Worm (Caenorhabditis elegans) whole organism, L1 larva: ENCODE data around the gene hsp-60.

Source experiments
- C34B4.2 ChIP-seq: sonication (generic microtip); optimal IDR thresholded peaks from 2 replicates; lab custom pipeline; 2017; ENCODE audit warnings: mild to moderate bottlenecking, missing genetic modification characterization, missing compliant biosample characterization
- F16B12.6 ChIP-seq: fragments of 150-350 bp; optimal IDR thresholded peaks from 2 replicates; lab custom pipeline; 2014; ENCODE audit warnings: missing biosample characterization, missing genetic modification characterization
- alr-1 ChIP-seq: fragments of 200-800 bp; sonication (Bioruptor generic); optimal IDR thresholded peaks from 2 replicates; lab custom pipeline; 2018; ENCODE audit warnings: borderline replicate concordance, mild to moderate bottlenecking, missing genetic modification characterization, missing compliant biosample characterization
- ama-1 ChIP-seq: fragments of 150-350 bp; optimal IDR thresholded peaks from 2 replicates; lab custom pipeline; 2014
- ceh-82 ChIP-seq, 3 experiments: fragments of 150-350 bp in 1 of 3; sonication (generic microtip) in 2 of 3; optimal IDR thresholded peaks; 2 replicates each; lab custom pipeline; 2014 to 2017; ENCODE audit warnings: missing biosample characterization in 3 of 3, missing genetic modification characterization in 3 of 3
- efl-1 ChIP-seq, 4 experiments: fragments of 150-350 bp; optimal IDR thresholded peaks in 3 of 4; peaks in 1 of 4; 1 replicate in 1 of 4; 2 replicates in 3 of 4; lab custom pipeline; 2014; ENCODE audit warnings: missing biosample characterization in 2 of 4, missing genetic modification characterization in 2 of 4, missing genetic modification reagents in 2 of 4
- efl-3 ChIP-seq: fragments of 200-800 bp; sonication (Bioruptor generic); optimal IDR thresholded peaks from 2 replicates; lab custom pipeline; 2018; ENCODE audit warnings: mild to moderate bottlenecking, missing genetic modification characterization, missing compliant biosample characterization
- egl-13 ChIP-seq: sonication (generic microtip); optimal IDR thresholded peaks from 2 replicates; lab custom pipeline; 2016; ENCODE audit warnings: missing genotype, missing genetic modification reagents, missing genetic modification characterization, missing compliant biosample characterization
- elt-2 ChIP-seq: sonication (generic microtip); optimal IDR thresholded peaks from 2 replicates; lab custom pipeline; 2016; ENCODE audit warnings: missing genetic modification characterization, mild to moderate bottlenecking, inconsistent platforms, missing compliant biosample characterization, missing genetic modification reagents
- ets-5 ChIP-seq: fragments of 200-800 bp; sonication (Bioruptor generic); IDR thresholded peaks from 2 replicates; pipeline ENCODE4 v1.3.6; 2022; ENCODE audit warnings: missing genetic modification characterization, missing compliant biosample characterization
- fkh-10 ChIP-seq: sonication (generic microtip); optimal IDR thresholded peaks from 2 replicates; lab custom pipeline; 2017; ENCODE audit warnings: missing biosample characterization, missing genetic modification reagents, missing genetic modification characterization
- fkh-4 ChIP-seq: sonication (generic microtip); optimal IDR thresholded peaks from 2 replicates; lab custom pipeline; 2016; ENCODE audit warnings: missing compliant biosample characterization, missing genetic modification characterization, borderline replicate concordance
- grh-1 ChIP-seq: fragments of 200-800 bp; sonication (Bioruptor generic); IDR thresholded peaks from 2 replicates; pipeline ENCODE4 v1.3.6; 2022; ENCODE audit warnings: missing genetic modification reagents, missing genetic modification characterization, missing compliant biosample characterization
- hlh-17 ChIP-seq: fragments of 200-800 bp; sonication (Bioruptor generic); optimal IDR thresholded peaks from 2 replicates; lab custom pipeline; 2018; ENCODE audit warnings: missing genetic modification characterization, mild to moderate bottlenecking, missing compliant biosample characterization, moderate library complexity, borderline replicate concordance
- hpl-2 ChIP-seq: fragments of 150-350 bp; optimal IDR thresholded peaks from 2 replicates; lab custom pipeline; 2014; ENCODE audit warnings: missing biosample characterization, missing genetic modification reagents, missing genetic modification characterization
- irx-1 ChIP-seq: sonication (generic microtip); optimal IDR thresholded peaks from 2 replicates; lab custom pipeline; 2016; ENCODE audit warnings: missing genetic modification characterization, missing compliant biosample characterization
- lin-35 ChIP-seq, 2 experiments: fragments of 150-350 bp; optimal IDR thresholded peaks; 2 replicates each; lab custom pipeline; 2014; ENCODE audit warnings: missing biosample characterization in 2 of 2, missing genetic modification characterization in 2 of 2, missing genetic modification reagents in 2 of 2
- lin-39 ChIP-seq: fragments of 150-350 bp; optimal IDR thresholded peaks from 2 replicates; lab custom pipeline; 2014; ENCODE audit warnings: missing biosample characterization, missing genetic modification reagents, missing genetic modification characterization
- mdl-1 ChIP-seq, 2 experiments: fragments of 150-350 bp; optimal IDR thresholded peaks; 2 replicates each; lab custom pipeline; 2014 to 2017; ENCODE audit warnings: missing biosample characterization in 2 of 2, missing genetic modification characterization in 2 of 2, inconsistent platforms in 1 of 2
- nhr-11 ChIP-seq: fragments of 150-350 bp; optimal IDR thresholded peaks from 2 replicates; lab custom pipeline; 2014; ENCODE audit warnings: missing biosample characterization, missing genetic modification characterization
- nhr-12 ChIP-seq: sonication (generic microtip); optimal IDR thresholded peaks from 2 replicates; lab custom pipeline; 2017; ENCODE audit warnings: missing biosample characterization, missing genetic modification characterization
- nhr-28 ChIP-seq: fragments of 150-350 bp; optimal IDR thresholded peaks from 2 replicates; lab custom pipeline; 2014; ENCODE audit warnings: missing biosample characterization, missing genetic modification characterization
- nhr-71 ChIP-seq: sonication (generic microtip); optimal IDR thresholded peaks from 2 replicates; lab custom pipeline; 2016; ENCODE audit warnings: mild to moderate bottlenecking, missing genetic modification characterization, moderate library complexity, missing compliant biosample characterization
- nhr-76 ChIP-seq: sonication (generic microtip); optimal IDR thresholded peaks from 2 replicates; lab custom pipeline; 2017; ENCODE audit warnings: missing biosample characterization, missing genetic modification characterization
- nhr-84 ChIP-seq: sonication (generic microtip); optimal IDR thresholded peaks from 2 replicates; lab custom pipeline; 2017; ENCODE audit warnings: missing biosample characterization, missing genetic modification characterization
- nhr-85 ChIP-seq: sonication (generic microtip); peaks from one replicate; lab custom pipeline; 2016; ENCODE audit warnings: missing genetic modification characterization, inconsistent platforms, missing compliant biosample characterization
- pag-3 ChIP-seq: sonication (generic microtip); optimal IDR thresholded peaks from 2 replicates; lab custom pipeline; 2017; ENCODE audit warnings: missing genetic modification characterization, mild to moderate bottlenecking, missing compliant biosample characterization, antibody characterized with exemption, borderline replicate concordance; ENCODE audit not compliant: insufficient read depth
- tlp-1 ChIP-seq: fragments of 150-350 bp; optimal IDR thresholded peaks from 2 replicates; lab custom pipeline; 2014; ENCODE audit warnings: missing biosample characterization, missing genetic modification characterization
- unc-86 ChIP-seq: sonication (generic microtip); optimal IDR thresholded peaks from 2 replicates; lab custom pipeline; 2016; ENCODE audit warnings: missing genetic modification characterization, missing compliant biosample characterization
- vab-15 ChIP-seq: sonication (generic microtip); optimal IDR thresholded peaks from 2 replicates; lab custom pipeline; 2017; ENCODE audit warnings: missing genotype, mild to moderate bottlenecking, missing genetic modification characterization, missing compliant biosample characterization
- xbp-1 ChIP-seq: sonication (generic microtip); optimal IDR thresholded peaks from 2 replicates; lab custom pipeline; 2016; ENCODE audit warnings: missing genetic modification characterization, missing compliant biosample characterization
- ztf-4 ChIP-seq: fragments of 150-350 bp; optimal IDR thresholded peaks from 2 replicates; lab custom pipeline; 2014; ENCODE audit warnings: missing biosample characterization, missing genetic modification characterization

The hsp-60 gene

DNA sequence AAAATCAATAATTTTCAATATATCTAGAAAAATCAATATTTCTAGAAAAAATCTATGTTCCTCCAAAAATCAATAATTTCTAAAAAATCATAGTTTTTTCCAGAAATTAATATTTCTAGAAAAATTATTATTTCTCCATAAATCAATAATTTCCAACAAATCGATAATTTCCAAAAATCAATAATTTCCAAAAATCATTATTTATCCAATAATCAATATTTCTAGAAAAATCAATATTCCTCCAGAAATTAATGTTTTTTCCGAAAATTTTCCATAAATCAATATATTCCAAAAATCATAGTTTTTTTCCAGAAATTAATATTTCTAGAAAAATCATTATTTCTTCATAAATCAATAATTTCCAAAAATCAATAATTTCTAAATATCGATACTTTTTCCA, 43.5 kb downstream of the hsp-60 start:
- no peak for TF ChIP-seq tlp-1
- TF ChIP-seq ceh-82 (tag; optimal IDR thresholded peaks at IDR 0.05; lab: Kevin White, UChicago) = no peak
- TF ChIP-seq elt-2 (tag; lab: Kevin White, UChicago) = no peak
- no peak for TF ChIP-seq fkh-10 (GFP tag; lab: Kevin White, UChicago)
- TF ChIP-seq nhr-11 (tag; lab: Kevin White, UChicago) = no peak
- no peak for TF ChIP-seq nhr-71 (tag; lab: Kevin White, UChicago)
- TF ChIP-seq lin-39 (tag; lab: Kevin White, UChicago) = no peak
- no peak for TF ChIP-seq C34B4.2
- TF ChIP-seq hpl-2 (GFP tag; lab: Kevin White, UChicago) = no peak
- no peak for TF ChIP-seq F16B12.6
- no peak for TF ChIP-seq ets-5
- TF ChIP-seq ztf-4 (tag; lab: Kevin White, UChicago) = no peak

ce11 chrIII:1664761-1665266, 45.3 kb downstream of the hsp-60 start, which contains the start of gene Y22D7AL.16:
TSS of gene Y22D7AL.16 (minus strand) at chrIII:1665216.
- TF ChIP-seq hpl-2 (GFP tag; lab: Kevin White, UChicago) = no peak

ce11 chrIII:1665373-1665772, 45.8 kb downstream of the hsp-60 start:
- no peak for TF ChIP-seq grh-1
- no peak for TF ChIP-seq nhr-11 (tag; lab: Kevin White, UChicago)
- TF ChIP-seq nhr-76 (tag; lab: Kevin White, UChicago) = no peak
- no peak for TF ChIP-seq mdl-1 (tag; optimal IDR thresholded peaks at IDR 0.05; lab: Kevin White, UChicago)
- TF ChIP-seq xbp-1 (tag; lab: Kevin White, UChicago) = no peak
- TF ChIP-seq nhr-28 (tag; lab: Kevin White, UChicago) = no peak
- no peak for TF ChIP-seq ama-1 (lab: Kevin White, UChicago)
- TF ChIP-seq alr-1 (tag; lab: Kevin White, UChicago) = no peak
- no peak for TF ChIP-seq lin-35 (GFP tag; optimal IDR thresholded peaks at IDR 0.05; lab: Kevin White, UChicago)
- TF ChIP-seq, all 84 proteins: peak for 0

ce11 chrIII:1665799-1666308, 46.3 kb downstream of the hsp-60 start, which contains the start of gene Y22D7AR.3:
TSS of gene Y22D7AR.3 (minus strand) at chrIII:1665849.
- TF ChIP-seq ets-5 = no peak
- no peak for TF ChIP-seq efl-1 (optimal IDR thresholded peaks at IDR 0.05; lab: Kevin White, UChicago)
- peak in 1 of 2 experiments; percentile 72 for TF ChIP-seq efl-1 (GFP tag; optimal IDR thresholded peaks at IDR 0.05 in 1 of 2; lab: Kevin White, UChicago)
- TF ChIP-seq, all 84 proteins: peak for 1

ce11 chrIII:1666893-1667292, 47.4 kb downstream of the hsp-60 start:
- TF ChIP-seq efl-3 (GFP tag; lab: Kevin White, UChicago) (no peak), nhr-12 (no peak), nhr-71 (tag; lab: Kevin White, UChicago) (no peak), efl-1 (optimal IDR thresholded peaks at IDR 0.05; lab: Kevin White, UChicago) (no peak), efl-1 (GFP tag; optimal IDR thresholded peaks at IDR 0.05 in 1 of 2; lab: Kevin White, UChicago) (no peak), irx-1 (tag; lab: Kevin White, UChicago) (no peak), grh-1 (0 out of 2 replicates have a peak, but pooled peaks have one; percentile 16), hlh-17 (GFP tag; lab: Kevin White, UChicago) (no peak), vab-15 (tag; lab: Kevin White, UChicago) (no peak), alr-1 (tag; lab: Kevin White, UChicago) (no peak), unc-86 (tag; lab: Kevin White, UChicago) (no peak), nhr-84 (tag; lab: Kevin White, UChicago) (no peak), nhr-85 (peak; percentile 32), fkh-4 (tag; lab: Kevin White, UChicago) (no peak)
- TF ChIP-seq, all 84 proteins: peak for 2

- TF ChIP-seq pag-3 (tag; lab: Kevin White, UChicago) (no peak), egl-13 (tag; lab: Kevin White, UChicago) (no peak)
Observed at ce11 chrIII:1668519-1668918, 49.0 kb downstream of the hsp-60 start, which contains the start of gene glb-30. TSS of gene glb-30 (minus strand) at chrIII:1668619.
